Worm (Caenorhabditis elegans) whole organism, young adult: ENCODE results near the gene T28C6.11.

Experiments used
- B0035.1 ChIP-seq: sonication (generic microtip); optimal IDR thresholded peaks from 2 replicates; lab custom pipeline; 2016; ENCODE audit warnings: missing genetic modification characterization, mild to moderate bottlenecking, missing compliant biosample characterization, missing genotype, missing genetic modification reagents
- F33H1.4 ChIP-seq: fragments of 200-800 bp; sonication (Bioruptor generic); IDR thresholded peaks from 2 replicates; pipeline ENCODE4 v1.3.6; 2022; ENCODE audit warnings: missing genetic modification reagents, missing genetic modification characterization, missing compliant biosample characterization
- F57C9.4 ChIP-seq: sonication (generic microtip); optimal IDR thresholded peaks from 2 replicates; lab custom pipeline; 2017; ENCODE audit warnings: mild to moderate bottlenecking, missing genetic modification characterization, missing compliant biosample characterization
- T07F8.4 ChIP-seq: sonication (generic microtip); optimal IDR thresholded peaks from 2 replicates; lab custom pipeline; 2016; ENCODE audit warnings: mild to moderate bottlenecking, missing genetic modification characterization, moderate library complexity, missing compliant biosample characterization
- Y53F4B.3 ChIP-seq: fragments of 200-800 bp; sonication (Bioruptor generic); IDR thresholded peaks from 2 replicates; pipeline ENCODE4 v1.3.6; 2022; ENCODE audit warnings: missing genetic modification reagents, missing genetic modification characterization, missing compliant biosample characterization
- Y53G8AR.9 ChIP-seq: fragments of 200-800 bp; sonication (Bioruptor generic); conservative IDR thresholded peaks from 2 replicates; pipeline ENCODE4 v1.3.6; 2022; ENCODE audit warnings: missing genetic modification reagents, missing genetic modification characterization, missing compliant biosample characterization
- ama-1 ChIP-seq, 3 experiments: fragments of 150-350 bp in 1 of 3; sonication (generic microtip) in 2 of 3; optimal IDR thresholded peaks; 2 replicates each; lab custom pipeline; 2014 to 2018; ENCODE audit warnings: missing biosample characterization in 2 of 3, missing genetic modification characterization in 2 of 3, missing genetic modification reagents in 2 of 3
- aptf-2 ChIP-seq: fragments of 200-800 bp; sonication (Bioruptor generic); conservative IDR thresholded peaks from 2 replicates; pipeline ENCODE4 v1.3.6; 2022; ENCODE audit warnings: missing genetic modification reagents, missing genetic modification characterization, missing compliant biosample characterization
- atf-7 ChIP-seq: sonication (generic microtip); optimal IDR thresholded peaks from 2 replicates; lab custom pipeline; 2017; ENCODE audit warnings: mild to moderate bottlenecking, missing genetic modification characterization, missing compliant biosample characterization
- bed-1 ChIP-seq: fragments of 200-800 bp; sonication (Bioruptor generic); IDR thresholded peaks from 2 replicates; pipeline ENCODE4 v1.3.6; 2022; ENCODE audit warnings: missing genetic modification reagents, missing genetic modification characterization, missing compliant biosample characterization
- bed-2 ChIP-seq: fragments of 200-800 bp; sonication (Bioruptor generic); IDR thresholded peaks from 2 replicates; pipeline ENCODE4 v1.3.6; 2022; ENCODE audit warnings: missing genetic modification reagents, missing genetic modification characterization, missing compliant biosample characterization
- ccch-3 ChIP-seq: fragments of 200-800 bp; sonication (Bioruptor generic); optimal IDR thresholded peaks from 2 replicates; lab custom pipeline; 2018; ENCODE audit warnings: mild to moderate bottlenecking, missing genetic modification characterization, missing compliant biosample characterization
- die-1 ChIP-seq: sonication (generic microtip); optimal IDR thresholded peaks from 2 replicates; lab custom pipeline; 2016; ENCODE audit warnings: missing genotype, mild to moderate bottlenecking, missing genetic modification characterization, missing compliant biosample characterization
- dox-1 ChIP-seq: fragments of 200-800 bp; sonication (Bioruptor generic); IDR thresholded peaks from 2 replicates; pipeline ENCODE4 v1.3.6; 2022; ENCODE audit warnings: missing genetic modification reagents, missing genetic modification characterization, missing compliant biosample characterization
- egl-18 ChIP-seq: fragments of 200-800 bp; sonication (Bioruptor generic); IDR thresholded peaks from 2 replicates; pipeline ENCODE4 v1.3.6; 2022; ENCODE audit warnings: missing genetic modification reagents, missing genetic modification characterization, missing compliant biosample characterization
- hlh-26 ChIP-seq: fragments of 200-800 bp; sonication (Bioruptor generic); conservative IDR thresholded peaks from 2 replicates; pipeline ENCODE4 v1.3.6; 2022; ENCODE audit warnings: missing genetic modification reagents, missing genetic modification characterization, missing compliant biosample characterization
- hmg-1.2 ChIP-seq: fragments of 200-800 bp; sonication (Bioruptor generic); IDR thresholded peaks from 2 replicates; pipeline ENCODE4 v1.3.6; 2022; ENCODE audit warnings: missing genetic modification reagents, missing genetic modification characterization, missing compliant biosample characterization
- lag-1 ChIP-seq: fragments of 200-800 bp; sonication (Bioruptor generic); IDR thresholded peaks from 2 replicates; pipeline ENCODE4 v1.3.6; 2022; ENCODE audit warnings: missing genetic modification reagents, missing genetic modification characterization, missing compliant biosample characterization
- let-526 ChIP-seq: fragments of 200-800 bp; sonication (Bioruptor generic); IDR thresholded peaks from 2 replicates; pipeline ENCODE4 v1.3.6; 2022; ENCODE audit warnings: missing genetic modification reagents, missing genetic modification characterization, missing compliant biosample characterization
- lin-40 ChIP-seq: sonication (generic microtip); optimal IDR thresholded peaks from 2 replicates; lab custom pipeline; 2016; ENCODE audit warnings: missing genetic modification characterization, mild to moderate bottlenecking, missing compliant biosample characterization, missing genotype, missing genetic modification reagents
- lin-54 ChIP-seq: fragments of 200-800 bp; sonication (Bioruptor generic); optimal IDR thresholded peaks from 2 replicates; lab custom pipeline; 2018; ENCODE audit warnings: mild to moderate bottlenecking, missing genetic modification characterization, missing compliant biosample characterization
- lir-1 ChIP-seq: fragments of 200-800 bp; sonication (Bioruptor generic); conservative IDR thresholded peaks from 2 replicates; pipeline ENCODE4 v1.3.6; 2022; ENCODE audit warnings: missing genetic modification reagents, missing genetic modification characterization, missing compliant biosample characterization
- lsy-27 ChIP-seq: sonication (generic microtip); optimal IDR thresholded peaks from 2 replicates; lab custom pipeline; 2017; ENCODE audit warnings: missing genetic modification characterization, mild to moderate bottlenecking, missing compliant biosample characterization, antibody characterized with exemption, missing genotype, borderline replicate concordance; ENCODE audit not compliant: insufficient read depth
- mcd-1 ChIP-seq: fragments of 200-800 bp; sonication (Bioruptor generic); IDR thresholded peaks from 2 replicates; pipeline ENCODE4 v1.3.6; 2022; ENCODE audit warnings: missing genetic modification reagents, missing genetic modification characterization, missing compliant biosample characterization
- mxl-1 ChIP-seq: sonication (generic microtip); optimal IDR thresholded peaks from 2 replicates; lab custom pipeline; 2016; ENCODE audit warnings: missing genetic modification characterization, missing compliant biosample characterization
- nhr-179 ChIP-seq: sonication (generic microtip); optimal IDR thresholded peaks from 2 replicates; lab custom pipeline; 2016; ENCODE audit warnings: mild to moderate bottlenecking, missing genetic modification characterization, missing compliant biosample characterization
- nhr-27 ChIP-seq: fragments of 200-800 bp; sonication (Bioruptor generic); optimal IDR thresholded peaks from 2 replicates; lab custom pipeline; 2018; ENCODE audit warnings: mild to moderate bottlenecking, missing genetic modification characterization, moderate library complexity, missing compliant biosample characterization
- nhr-80 ChIP-seq: sonication (generic microtip); optimal IDR thresholded peaks from 2 replicates; lab custom pipeline; 2016; ENCODE audit warnings: missing genetic modification characterization, missing compliant biosample characterization
- nhr-90 ChIP-seq: sonication (generic microtip); optimal IDR thresholded peaks from 2 replicates; lab custom pipeline; 2016; ENCODE audit warnings: missing genotype, mild to moderate bottlenecking, missing genetic modification characterization, missing compliant biosample characterization
- snpc-1.1 ChIP-seq: sonication (generic microtip); optimal IDR thresholded peaks from 2 replicates; lab custom pipeline; 2017; ENCODE audit warnings: missing genetic modification characterization, mild to moderate bottlenecking, missing compliant biosample characterization, antibody characterized with exemption, moderate library complexity, missing genotype, missing genetic modification reagents; ENCODE audit not compliant: insufficient read depth
- snpc-1.3 ChIP-seq: sonication (generic microtip); optimal IDR thresholded peaks from 2 replicates; lab custom pipeline; 2017; ENCODE audit warnings: missing genetic modification characterization, mild to moderate bottlenecking, missing compliant biosample characterization, antibody characterized with exemption, moderate library complexity, missing genotype, missing genetic modification reagents; ENCODE audit not compliant: insufficient read depth
- somi-1 ChIP-seq: fragments of 200-800 bp; sonication (Bioruptor generic); optimal IDR thresholded peaks from 2 replicates; lab custom pipeline; 2018; ENCODE audit warnings: mild to moderate bottlenecking, missing genetic modification characterization, missing compliant biosample characterization
- tbp1 ChIP-seq: fragments of 200-800 bp; sonication (Bioruptor generic); optimal IDR thresholded peaks from 2 replicates; lab custom pipeline; 2018; ENCODE audit warnings: mild to moderate bottlenecking, missing genetic modification characterization, missing compliant biosample characterization
- zfh-2 ChIP-seq: fragments of 200-800 bp; sonication (Bioruptor generic); conservative IDR thresholded peaks from 2 replicates; pipeline ENCODE4 v1.3.6; 2022; ENCODE audit warnings: missing genetic modification reagents, missing genetic modification characterization, missing compliant biosample characterization
- ztf-3 ChIP-seq: fragments of 200-800 bp; sonication (Bioruptor generic); optimal IDR thresholded peaks from 2 replicates; lab custom pipeline; 2018; ENCODE audit warnings: mild to moderate bottlenecking, missing genetic modification characterization, missing compliant biosample characterization

Gene T28C6.11

ce11 chrIV:8821147-8821546 lies 18.9 kb downstream of the T28C6.11 start, which contains the start of gene T28C6.5:
T28C6.5 (plus strand) TSS chrIV:8821447.
- TF ChIP-seq lsy-27 (tag; lab: Kevin White, UChicago) (no peak), egl-18 (GFP tag; lab: Robert Waterston, UW) (no peak), F57C9.4 (tag; lab: Kevin White, UChicago) (no peak), dox-1 (GFP tag; lab: Robert Waterston, UW) (no peak), nhr-27 (tag; lab: Kevin White, UChicago) (no peak), zfh-2 (no peak), atf-7 (tag; lab: Kevin White, UChicago) (no peak), lin-40 (tag; lab: Kevin White, UChicago) (no peak), aptf-2 (GFP tag; lab: Robert Waterston, UW) (no peak), hlh-26 (GFP tag; lab: Robert Waterston, UW) (no peak), F33H1.4 (no peak)

ce11 chrIV:8820041-8820440 lies 20.0 kb downstream of the T28C6.11 start, which contains the start of gene T28C6.3:
T28C6.3 (plus strand) TSS chrIV:8820341.
- no peak for TF ChIP-seq bed-1 (GFP tag; lab: Robert Waterston, UW)
- no peak for TF ChIP-seq nhr-90 (tag; lab: Kevin White, UChicago)
- TF ChIP-seq zfh-2: no peak
- no peak for TF ChIP-seq ccch-3 (GFP tag; lab: Kevin White, UChicago)
- TF ChIP-seq ztf-3: no peak
- no peak for TF ChIP-seq lag-1 (GFP tag; lab: Robert Waterston, UW)
- TF ChIP-seq Y53G8AR.9 (GFP tag; lab: Robert Waterston, UW): no peak
- no peak for TF ChIP-seq mcd-1 (GFP tag; lab: Robert Waterston, UW)
- no peak for TF ChIP-seq lir-1 (GFP tag; lab: Robert Waterston, UW)
- no peak for TF ChIP-seq B0035.1
- no peak for TF ChIP-seq nhr-179
- TF ChIP-seq mxl-1: no peak
- TF ChIP-seq ama-1 (optimal IDR thresholded peaks at IDR 0.05; lab: Kevin White, UChicago): no peak
- TF ChIP-seq ama-1 (GFP tag; optimal IDR thresholded peaks at IDR 0.05; lab: Kevin White, UChicago): no peak
- no peak for TF ChIP-seq bed-2 (GFP tag; lab: Robert Waterston, UW)
- no peak for TF ChIP-seq Y53F4B.3 (GFP tag; lab: Robert Waterston, UW)
- TF ChIP-seq T07F8.4: no peak
- TF ChIP-seq die-1 (tag; lab: Kevin White, UChicago): no peak
- no peak for TF ChIP-seq somi-1 (GFP tag; lab: Kevin White, UChicago)

- no peak for TF ChIP-seq hmg-1.2
- TF ChIP-seq lin-40 (tag; lab: Kevin White, UChicago): no peak
- TF ChIP-seq snpc-1.3 (tag; lab: Kevin White, UChicago): no peak
- TF ChIP-seq lin-54 (GFP tag; lab: Kevin White, UChicago): no peak
- TF ChIP-seq nhr-80 (tag; lab: Kevin White, UChicago): no peak
- no peak for TF ChIP-seq let-526 (GFP tag; lab: Robert Waterston, UW)
- TF ChIP-seq tbp1 (GFP tag; lab: Kevin White, UChicago): no peak
- no peak for TF ChIP-seq snpc-1.1 (tag; lab: Kevin White, UChicago)
These were observed 20.6 kb downstream of the T28C6.11 start for ce11 chrIV:8819471-8819870.
